Fruit fly (Drosophila melanogaster): ENCODE data around the gene teq.

DNA sequence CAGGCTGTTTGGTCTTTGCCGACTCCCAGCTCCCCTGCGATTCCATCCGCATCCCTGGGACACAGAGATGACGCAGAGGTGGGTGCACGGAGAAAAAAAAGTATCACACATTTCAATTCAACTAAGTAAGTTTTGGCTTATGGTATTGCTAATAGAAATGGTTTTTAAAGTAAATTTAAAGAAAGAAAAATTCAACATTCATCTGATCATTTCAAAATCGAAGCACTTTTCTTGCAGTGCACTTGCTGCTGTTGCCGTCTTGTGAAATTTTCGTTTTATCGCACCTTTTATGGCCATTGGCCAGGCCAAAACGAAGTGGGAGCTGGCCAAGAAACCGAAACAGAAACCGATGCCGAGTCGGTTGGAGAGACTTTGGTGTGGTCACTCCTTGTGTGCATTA, 29.1 kb upstream of the teq start:
- TF ChIP-seq Dfd (GFP tag; optimal IDR thresholded peaks at IDR 0.05) (no peak), OdsH (GFP tag; optimal IDR thresholded peaks at IDR 0.05) (peak; percentile 81), GATAd (GFP tag; optimal IDR thresholded peaks at IDR 0.05) (no peak), sv (GFP tag; optimal IDR thresholded peaks at IDR 0.05) (no peak), h (GFP tag; optimal IDR thresholded peaks at IDR 0.05) (peak; percentile 88), Jra (GFP tag; optimal IDR thresholded peaks at IDR 0.05) (peak; percentile 54), psq (GFP tag; optimal IDR thresholded peaks at IDR 0.05) (peak; percentile 64), usp (GFP tag; optimal IDR thresholded peaks at IDR 0.05) (no peak), lola (GFP tag; optimal IDR thresholded peaks at IDR 0.05) (no peak), ey (GFP tag; optimal IDR thresholded peaks at IDR 0.05) (peak; percentile 78), Vsx2 (GFP tag; optimal IDR thresholded peaks at IDR 0.05; ENCODE audit: partially characterized antibody) (no peak), sage (GFP tag; optimal IDR thresholded peaks at IDR 0.05) (peak; percentile 41), N (GFP tag; optimal IDR thresholded peaks at IDR 0.05) (no peak)

Data from whole organism, wandering third instar larva.